Fruit fly (Drosophila melanogaster) whole organism, wandering third instar larva: ENCODE results near the gene Baldspot.

Experiments used
- Abd-B ChIP-seq: fragments of >200 bp; optimal IDR thresholded peaks from 2 replicates; lab custom pipeline; 2017; ENCODE audit warnings: missing biosample characterization, missing genetic modification characterization
- CG32264 ChIP-seq: fragments of 200-800 bp; sonication (Bioruptor generic); optimal IDR thresholded peaks from 2 replicates; lab custom pipeline; 2016; ENCODE audit warnings: missing biosample characterization, missing genetic modification characterization
- CG9705 ChIP-seq: fragments of 200-800 bp; sonication (Bioruptor generic); optimal IDR thresholded peaks from 2 replicates; lab custom pipeline; 2018; ENCODE audit warnings: missing biosample characterization, mild to moderate bottlenecking, missing genetic modification characterization
- Dfd ChIP-seq: fragments of >200 bp; optimal IDR thresholded peaks from 2 replicates; lab custom pipeline; 2017; ENCODE audit warnings: missing biosample characterization, missing genetic modification characterization
- Dif ChIP-seq: fragments of 200-275, 200-300 bp; sonication (Bioruptor generic); optimal IDR thresholded peaks from 2 replicates; lab custom pipeline; 2018; ENCODE audit warnings: missing biosample characterization, missing genetic modification characterization; ENCODE audit not compliant: partially characterized antibody
- GATAd ChIP-seq: sonication (Bioruptor generic); optimal IDR thresholded peaks from 2 replicates; lab custom pipeline; 2016; ENCODE audit warnings: missing biosample characterization, missing genetic modification characterization
- HLH106 ChIP-seq: fragments of 200-800 bp; optimal IDR thresholded peaks from 3 replicates; lab custom pipeline; 2019; ENCODE audit warnings: missing biosample characterization, mild to moderate bottlenecking, missing genetic modification characterization, moderate library complexity
- Hnf4 ChIP-seq: fragments of 200-800 bp; sonication (Bioruptor generic); optimal IDR thresholded peaks from 2 replicates; lab custom pipeline; 2016; ENCODE audit warnings: missing biosample characterization, mild to moderate bottlenecking, missing genetic modification characterization
- Hr78 ChIP-seq: fragments of >200 bp; optimal IDR thresholded peaks from 2 replicates; lab custom pipeline; 2017; ENCODE audit warnings: missing biosample characterization, missing genetic modification characterization
- Jra ChIP-seq: sonication (Bioruptor generic); optimal IDR thresholded peaks from 2 replicates; lab custom pipeline; 2016; ENCODE audit warnings: missing biosample characterization, missing genetic modification characterization
- Mio ChIP-seq: sonication (Bioruptor generic); optimal IDR thresholded peaks from 2 replicates; lab custom pipeline; 2016; ENCODE audit warnings: missing biosample characterization, missing genetic modification characterization
- Myc ChIP-seq: fragments of >200 bp; optimal IDR thresholded peaks from 2 replicates; lab custom pipeline; 2017
- N ChIP-seq: fragments of >200 bp; optimal IDR thresholded peaks from 2 replicates; lab custom pipeline; 2018; ENCODE audit warnings: missing biosample characterization, missing external identifiers, missing genetic modification characterization
- OdsH ChIP-seq: fragments of 200-800 bp; sonication (Bioruptor generic); optimal IDR thresholded peaks from 2 replicates; lab custom pipeline; 2016; ENCODE audit warnings: missing biosample characterization, mild to moderate bottlenecking, missing genetic modification characterization
- Rel ChIP-seq, 2 experiments: fragments of 200-800 bp; sonication (Bioruptor generic) in 1 of 2; optimal IDR thresholded peaks; 2 replicates in 1 of 2; 3 replicates in 1 of 2; lab custom pipeline; 2016 to 2019; ENCODE audit warnings: mild to moderate bottlenecking in 2 of 2, missing biosample characterization in 2 of 2, missing genetic modification characterization in 2 of 2, moderate library complexity in 1 of 2
- Sp1 ChIP-seq: fragments of 200-800 bp; sonication (Bioruptor generic); optimal IDR thresholded peaks from 3 replicates; lab custom pipeline; 2019; ENCODE audit warnings: missing biosample characterization, mild to moderate bottlenecking, missing genetic modification characterization, moderate library complexity
- Vsx2 ChIP-seq: fragments of 200-300, 225-300 bp; sonication (Bioruptor generic); optimal IDR thresholded peaks from 2 replicates; lab custom pipeline; 2018; ENCODE audit warnings: missing biosample characterization, missing genetic modification characterization; ENCODE audit not compliant: partially characterized antibody
- br ChIP-seq: fragments of 200-800 bp; sonication (Bioruptor generic); optimal IDR thresholded peaks from 2 replicates; lab custom pipeline; 2016; ENCODE audit warnings: missing biosample characterization, missing genetic modification characterization
- brk ChIP-seq: fragments of 200-800 bp; sonication (Bioruptor generic); optimal IDR thresholded peaks from 2 replicates; lab custom pipeline; 2016; ENCODE audit warnings: missing biosample characterization, mild to moderate bottlenecking, missing genetic modification characterization
- dl ChIP-seq, 2 experiments: fragments of 175-275, 200-275 bp in 1 of 2; fragments of 200-275 bp in 1 of 2; sonication (Bioruptor generic); optimal IDR thresholded peaks; lab custom pipeline; 2018; ENCODE audit warnings: mild to moderate bottlenecking in 2 of 2, missing biosample characterization in 2 of 2, missing genetic modification characterization in 2 of 2, moderate library complexity in 2 of 2; ENCODE audit not compliant: partially characterized antibody in 2 of 2, insufficient read depth in 1 of 2
- dmrt93B ChIP-seq: fragments of 200-800 bp; sonication (Bioruptor generic); optimal IDR thresholded peaks from 2 replicates; lab custom pipeline; 2018; ENCODE audit warnings: missing biosample characterization, mild to moderate bottlenecking, missing genetic modification characterization
- dsf ChIP-seq: sonication (Bioruptor generic); optimal IDR thresholded peaks from 2 replicates; lab custom pipeline; 2016; ENCODE audit warnings: missing biosample characterization, missing genetic modification characterization, borderline replicate concordance
- ey ChIP-seq: fragments of 200-800 bp; sonication (Bioruptor generic); optimal IDR thresholded peaks from 2 replicates; lab custom pipeline; 2016; ENCODE audit warnings: missing biosample characterization, missing genetic modification characterization
- foxo ChIP-seq, 2 experiments: fragments of 200-800 bp; sonication (Bioruptor generic); optimal IDR thresholded peaks; 2 replicates in 1 of 2; 3 replicates in 1 of 2; lab custom pipeline; 2016 to 2017; ENCODE audit warnings: missing biosample characterization in 2 of 2, missing genetic modification characterization in 2 of 2
- fru ChIP-seq: fragments of 200-800 bp; sonication (Bioruptor generic); optimal IDR thresholded peaks from 3 replicates; lab custom pipeline; 2016; ENCODE audit warnings: missing biosample characterization, mild to moderate bottlenecking, missing genetic modification characterization
- h ChIP-seq: fragments of 200-800 bp; sonication (Bioruptor generic); optimal IDR thresholded peaks from 3 replicates; lab custom pipeline; 2016; ENCODE audit warnings: missing biosample characterization, mild to moderate bottlenecking, missing genetic modification characterization
- jim ChIP-seq: fragments of 175-275, 200-325 bp; sonication (Bioruptor generic); optimal IDR thresholded peaks from 2 replicates; lab custom pipeline; 2016; ENCODE audit warnings: missing biosample characterization, mild to moderate bottlenecking, missing genetic modification characterization
- lola ChIP-seq: fragments of >200 bp; optimal IDR thresholded peaks from 2 replicates; lab custom pipeline; 2017; ENCODE audit warnings: missing biosample characterization, missing genetic modification characterization
- pan ChIP-seq: fragments of >200 bp; optimal IDR thresholded peaks from 2 replicates; lab custom pipeline; 2017
- psq ChIP-seq: fragments of 200-800 bp; sonication (Bioruptor generic); optimal IDR thresholded peaks from 3 replicates; lab custom pipeline; 2017; ENCODE audit warnings: missing biosample characterization, mild to moderate bottlenecking, missing genetic modification characterization, moderate library complexity
- rgr ChIP-seq: fragments of 200-800 bp; sonication (Bioruptor generic); optimal IDR thresholded peaks from 3 replicates; lab custom pipeline; 2016; ENCODE audit warnings: missing biosample characterization, mild to moderate bottlenecking, missing genetic modification characterization
- sv ChIP-seq: fragments of 200-800 bp; sonication (Bioruptor generic); optimal IDR thresholded peaks from 3 replicates; lab custom pipeline; 2016; ENCODE audit warnings: missing biosample characterization, missing genetic modification characterization
- tai ChIP-seq: sonication (Bioruptor generic); optimal IDR thresholded peaks from 2 replicates; lab custom pipeline; 2016; ENCODE audit warnings: missing biosample characterization, missing genetic modification characterization
- woc ChIP-seq: sonication (Bioruptor generic); optimal IDR thresholded peaks from 2 replicates; lab custom pipeline; 2016; ENCODE audit warnings: missing biosample characterization, mild to moderate bottlenecking, missing genetic modification characterization

The Baldspot gene

dm6 chr3L:16647578-16648113 is 13.8 kb downstream of the Baldspot start, which contains the start of gene Abl (continued):
- TF ChIP-seq Vsx2 (no peak), Abd-B (GFP tag; lab: Kevin White, UChicago) (no peak), Hnf4 (GFP tag; lab: Kevin White, UChicago) (peak; percentile 93), Myc (lab: Kevin White, UChicago) (peak; percentile 40), jim (peak; percentile 18), dmrt93B (GFP tag; lab: Kevin White, UChicago) (peak; percentile 24)

DNA sequence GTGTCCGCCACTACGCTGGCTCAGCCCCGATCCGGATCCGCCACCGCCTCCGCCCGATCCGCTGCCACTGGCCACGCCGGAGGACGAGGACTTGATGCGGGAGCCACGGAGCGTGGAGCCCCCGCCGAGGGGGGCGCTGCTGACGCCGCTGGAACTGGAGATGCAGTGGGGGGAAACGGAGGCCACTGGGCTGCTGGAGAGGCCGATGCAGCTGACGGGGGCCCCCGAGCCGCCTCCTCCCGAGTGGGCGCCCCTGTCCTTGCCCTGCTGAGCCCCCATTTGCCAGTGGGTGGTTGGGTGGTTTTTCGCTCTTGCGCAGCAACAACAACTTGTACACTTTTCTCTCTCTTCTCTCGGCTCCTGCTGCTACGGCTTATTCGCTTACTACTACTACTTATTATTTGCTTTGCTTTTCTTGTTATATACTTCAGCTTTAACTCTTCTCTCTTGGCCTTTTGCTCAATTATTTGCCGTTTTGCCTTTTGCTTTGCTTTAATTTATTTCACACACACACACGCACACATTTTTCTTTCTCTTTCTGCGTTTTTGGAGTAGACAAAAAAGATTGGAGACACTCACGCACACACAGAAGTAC is 14.5 kb downstream of the Baldspot start:
- TF ChIP-seq Dfd (GFP tag; lab: Kevin White, UChicago), result peak; percentile 99
- no peak for TF ChIP-seq dmrt93B (GFP tag; lab: Kevin White, UChicago)
- TF ChIP-seq, all 38 proteins: peak for 1

DNA sequence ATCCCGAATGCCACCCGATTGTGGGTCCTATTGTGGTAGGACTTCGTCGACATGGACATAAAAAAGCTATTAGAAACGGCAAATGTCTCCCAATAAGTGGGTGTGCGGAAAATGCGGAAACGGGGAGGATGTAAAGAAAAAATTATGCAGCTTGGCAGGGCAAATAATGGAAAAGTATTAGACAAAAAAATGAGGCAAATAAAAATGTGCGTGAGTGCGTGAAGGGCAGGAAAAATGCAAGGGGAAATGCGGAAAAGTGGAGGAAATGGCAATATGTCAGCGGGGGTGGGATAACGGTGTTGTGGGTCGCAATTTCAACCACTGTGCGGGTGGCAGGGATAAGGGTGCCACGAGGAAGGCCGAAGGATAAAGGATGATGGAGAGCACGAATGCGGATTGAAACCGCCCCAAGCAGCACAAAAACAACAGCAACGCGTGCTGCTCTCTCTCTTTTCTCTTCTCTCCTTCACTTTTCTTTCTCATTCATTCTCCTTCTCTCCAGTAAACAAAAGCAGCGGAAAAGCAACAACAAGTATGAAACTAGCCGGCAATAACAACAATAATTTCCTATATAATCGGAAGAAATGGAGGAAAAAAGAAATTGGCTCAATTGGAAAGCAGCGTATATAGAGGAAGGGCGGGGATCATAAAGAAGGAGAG is 16.0 kb downstream of the Baldspot start:
- TF ChIP-seq psq (GFP tag; lab: Kevin White, UChicago) (peak; percentile 40), Hr78 (GFP tag; lab: Kevin White, UChicago) (no peak)
- TF ChIP-seq, all 38 proteins: peak for 1

DNA sequence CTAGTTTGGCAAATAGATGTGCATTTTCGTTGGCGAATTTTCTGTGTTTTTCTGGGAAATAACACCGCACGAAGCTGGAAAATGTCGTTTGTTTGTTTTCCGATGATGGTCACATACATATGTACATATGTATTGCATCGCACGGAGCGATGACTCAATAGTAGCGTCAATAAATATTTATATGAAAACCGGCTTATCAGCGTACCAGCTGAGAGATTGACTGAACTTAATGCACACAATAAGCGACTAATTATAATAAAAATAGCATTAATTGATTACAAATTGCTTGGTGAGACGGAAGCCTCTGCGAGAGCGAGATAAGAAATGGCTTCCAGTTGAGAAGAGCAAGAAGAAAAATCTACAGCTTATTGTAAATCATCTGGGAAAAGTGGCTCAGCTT is 16.9 kb downstream of the Baldspot start:
- TF ChIP-seq Dif (GFP tag; lab: Kevin White, UChicago) (no peak), lola (GFP tag; lab: Kevin White, UChicago) (no peak), Rel (GFP tag; optimal IDR thresholded peaks at IDR 0.05; lab: Kevin White, UChicago) (no peak), Rel (tag; optimal IDR thresholded peaks at IDR 0.05; lab: Kevin White, UChicago) (no peak), pan (lab: Kevin White, UChicago) (no peak), Hr78 (GFP tag; lab: Kevin White, UChicago) (no peak), psq (GFP tag; lab: Kevin White, UChicago) (no peak), Mio (GFP tag; lab: Kevin White, UChicago) (no peak), Dfd (GFP tag; lab: Kevin White, UChicago) (no peak), Jra (GFP tag; lab: Kevin White, UChicago) (no peak), HLH106 (tag; lab: Kevin White, UChicago) (no peak)

dm6 chr3L:16642954-16643353 is 18.5 kb downstream of the Baldspot start:
- TF ChIP-seq Myc (lab: Kevin White, UChicago) (no peak), HLH106 (tag; lab: Kevin White, UChicago) (no peak), dsf (GFP tag; lab: Kevin White, UChicago) (no peak)

dm6 chr3L:16642088-16642507 is 19.3 kb downstream of the Baldspot start:
- TF ChIP-seq jim (no peak), Dfd (GFP tag; lab: Kevin White, UChicago) (no peak), Jra (GFP tag; lab: Kevin White, UChicago) (no peak), GATAd (no peak), Rel (GFP tag; optimal IDR thresholded peaks at IDR 0.05; lab: Kevin White, UChicago) (no peak), Rel (tag; optimal IDR thresholded peaks at IDR 0.05; lab: Kevin White, UChicago) (no peak), dmrt93B (GFP tag; lab: Kevin White, UChicago) (peak; percentile 14), Sp1 (GFP tag; lab: Kevin White, UChicago) (peak; percentile 41), h (peak; percentile 27), ey (peak; percentile 20), br (GFP tag; lab: Kevin White, UChicago) (peak; percentile 8), N (no peak), foxo (GFP tag; optimal IDR thresholded peaks at IDR 0.05; lab: Kevin White, UChicago) (peak in 1 of 2 experiments; percentile 68), Hr78 (GFP tag; lab: Kevin White, UChicago) (no peak), tai (no peak), psq (GFP tag; lab: Kevin White, UChicago) (peak; percentile 36), lola (GFP tag; lab: Kevin White, UChicago) (no peak), Hnf4 (GFP tag; lab: Kevin White, UChicago) (no peak), CG32264 (GFP tag; lab: Kevin White, UChicago) (no peak), Myc (lab: Kevin White, UChicago) (no peak), brk (GFP tag; lab: Kevin White, UChicago) (no peak), woc (no peak), OdsH (GFP tag; lab: Kevin White, UChicago) (peak; percentile 49), fru (GFP tag; lab: Kevin White, UChicago) (peak; percentile 45), CG9705 (GFP tag; lab: Kevin White, UChicago) (no peak), HLH106 (tag; lab: Kevin White, UChicago) (peak; percentile 28), pan (lab: Kevin White, UChicago) (no peak), Mio (GFP tag; lab: Kevin White, UChicago) (no peak), Dif (GFP tag; lab: Kevin White, UChicago) (no peak), dl (GFP tag; optimal IDR thresholded peaks at IDR 0.05; lab: Kevin White, UChicago; ENCODE audit: insufficient read depth in 1 of 2, partially characterized antibody in 2 of 2) (no peak), rgr (peak; percentile 20), dsf (GFP tag; lab: Kevin White, UChicago) (no peak), Vsx2 (no peak), sv (GFP tag; lab: Kevin White, UChicago) (peak; percentile 10)
